Worm (Caenorhabditis elegans) whole organism, L4 larva: Measurements from ENCODE around the gene srab-4.

Source experiments
- pqm-1 ChIP-seq: sonication (generic microtip); optimal IDR thresholded peaks from 2 replicates; lab custom pipeline; 2017; ENCODE audit warnings: missing biosample characterization, missing genetic modification characterization
- tag-97 ChIP-seq: fragments of 200-800 bp; sonication (Bioruptor generic); IDR thresholded peaks from 2 replicates; pipeline ENCODE4 v1.3.6; 2022; ENCODE audit warnings: missing genetic modification characterization, missing compliant biosample characterization

ce11 chrV:7005964-7006363 lies 2.0 kb downstream of the srab-4 start, which contains the start of gene spig-10:
- TF ChIP-seq pqm-1 = no peak
- TF ChIP-seq tag-97 (GFP tag; lab: Robert Waterston, UW) = no peak
